Fruit fly (Drosophila melanogaster): ENCODE results near the gene Mybbp1A.
A peak's percentile ranks its signal among the peaks of the same experiment; 100 is the strongest.

The Mybbp1A gene

DNA sequence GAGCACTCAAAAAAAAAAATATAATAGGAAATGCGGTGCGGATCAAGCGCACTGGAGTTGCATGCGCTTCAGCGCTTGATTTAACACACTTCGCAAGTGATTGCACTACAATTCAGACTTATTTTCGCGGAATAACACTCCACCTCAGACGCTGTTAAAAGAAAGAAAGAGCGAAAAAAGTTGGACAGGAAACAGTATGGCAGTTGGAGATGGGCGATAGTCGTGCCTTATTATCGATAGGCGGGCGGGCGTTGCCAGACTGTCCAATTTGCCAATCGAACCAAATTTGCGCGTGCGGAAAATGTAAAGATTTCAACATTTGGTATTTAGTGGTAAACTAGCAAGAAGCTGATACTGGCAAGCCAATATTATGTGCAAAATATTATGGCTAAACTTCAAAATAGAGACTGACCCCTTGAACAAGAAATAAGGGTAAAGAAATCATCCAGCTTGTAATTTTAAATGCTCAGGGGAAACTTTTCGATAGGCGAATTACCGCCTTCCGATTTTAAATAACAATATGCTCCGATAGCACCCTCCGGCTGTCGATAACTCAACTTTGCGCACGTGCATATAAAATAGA is at the start of gene Mybbp1A, which contains the start of gene RpL36:
Gene Mybbp1A, plus strand, starts transcription at position 535 of the 583 bp plus-strand sequence.
Gene RpL36, minus strand, starts transcription at position 245 of the 583 bp plus-strand sequence.
- TF ChIP-seq CG34367 (tag; optimal IDR thresholded peaks at IDR 0.05) (peak; percentile 50), D1 (tag; optimal IDR thresholded peaks at IDR 0.05) (no peak), CG9948 (tag; optimal IDR thresholded peaks at IDR 0.05) (no peak), rn (GFP tag; IDR thresholded peaks at IDR 0.05) (peak; percentile 13; the same call in 1 of the 2 replicates), CG10348 (GFP tag; IDR thresholded peaks at IDR 0.05) (no peak), CG17806 (tag; optimal IDR thresholded peaks at IDR 0.05) (no peak), fd96Ca (GFP tag; IDR thresholded peaks at IDR 0.05) (0 out of 3 replicates have a peak, but pooled peaks have one; percentile 7), CG4496 (GFP tag; IDR thresholded peaks at IDR 0.05) (peak; percentile 44; the same call in 1 of the 3 replicates), CG15710 (tag; optimal IDR thresholded peaks at IDR 0.05) (peak; percentile 44), CG12605 (GFP tag; IDR thresholded peaks at IDR 0.05) (peak; percentile 40), CG8301 (tag; optimal IDR thresholded peaks at IDR 0.05) (no peak), Ets98B (GFP tag; IDR thresholded peaks at IDR 0.05) (peak; percentile 51; the same call in 1 of the 2 replicates), EcR (GFP tag; optimal IDR thresholded peaks at IDR 0.05) (peak; percentile 42), gl (tag; optimal IDR thresholded peaks at IDR 0.05) (peak; percentile 38), Pif1B (GFP tag; optimal IDR thresholded peaks at IDR 0.05) (no peak), CG8159 (tag; optimal IDR thresholded peaks at IDR 0.05) (peak; percentile 61), Pif1A (GFP tag; optimal IDR thresholded peaks at IDR 0.05) (no peak), Snoo (tag; optimal IDR thresholded peaks at IDR 0.05) (peak; percentile 74), CG32121 (GFP tag; IDR thresholded peaks at IDR 0.05) (0 out of 2 replicates have a peak, but pooled peaks have one; percentile 18), CG14655 (GFP tag; optimal IDR thresholded peaks at IDR 0.05) (no peak)

DNA sequence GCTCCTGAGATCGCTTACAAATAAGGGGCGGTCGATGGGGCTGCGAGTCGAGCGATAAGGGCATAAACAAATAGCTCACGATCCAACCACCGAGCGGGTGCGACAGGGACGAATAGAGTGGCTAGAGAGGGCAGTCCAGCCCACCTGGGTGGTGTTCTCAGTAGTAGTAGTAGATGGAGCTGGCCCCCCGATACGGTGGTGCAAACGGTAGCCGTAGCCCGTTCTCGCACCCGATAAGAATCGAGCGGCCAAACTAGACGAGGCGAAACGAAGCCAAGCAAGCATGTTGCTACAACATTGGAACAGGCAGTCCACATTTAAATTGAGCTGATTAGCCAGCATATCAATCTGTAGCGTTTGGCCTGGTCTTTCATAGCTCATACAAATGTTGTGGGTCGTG is 48.9 kb upstream of the Mybbp1A start:
- no peak for TF ChIP-seq CG14655 (GFP tag; optimal IDR thresholded peaks at IDR 0.05)
- TF ChIP-seq Ets98B (GFP tag; IDR thresholded peaks at IDR 0.05): no peak
- TF ChIP-seq CG8159 (tag; optimal IDR thresholded peaks at IDR 0.05): no peak
- TF ChIP-seq EcR (GFP tag; optimal IDR thresholded peaks at IDR 0.05): no peak

DNA sequence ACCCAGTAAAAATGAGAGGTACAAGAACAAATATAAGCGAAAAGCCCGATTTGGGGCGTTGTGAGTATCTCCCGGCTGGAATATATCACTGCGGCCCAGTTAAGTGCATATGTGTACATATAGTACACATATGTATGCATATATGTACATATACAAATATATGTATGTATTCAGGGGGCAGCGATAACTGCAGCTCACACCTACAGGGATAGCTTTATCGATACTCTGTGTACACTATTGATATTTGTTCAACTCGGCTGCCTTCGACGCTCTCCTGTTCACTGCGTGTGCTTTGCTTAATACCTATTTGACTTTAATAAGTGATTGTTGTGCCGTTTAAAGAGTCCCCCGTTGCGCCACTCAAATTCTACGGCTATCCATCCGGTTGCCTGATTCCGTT is 47.7 kb upstream of the Mybbp1A start, which contains the start of gene vnd:
Gene vnd, plus strand, starts transcription at position 297 of the 400 bp plus-strand sequence.
- TF ChIP-seq CG14655 (GFP tag; optimal IDR thresholded peaks at IDR 0.05) (peak; percentile 24), CG17806 (tag; optimal IDR thresholded peaks at IDR 0.05) (no peak), rn (GFP tag; IDR thresholded peaks at IDR 0.05) (no peak), Pif1B (GFP tag; optimal IDR thresholded peaks at IDR 0.05) (peak; percentile 6), Pif1A (GFP tag; optimal IDR thresholded peaks at IDR 0.05) (peak; percentile 6), CG13204 (GFP tag; optimal IDR thresholded peaks at IDR 0.05) (no peak), fd96Ca (GFP tag; IDR thresholded peaks at IDR 0.05) (no peak), CG9948 (tag; optimal IDR thresholded peaks at IDR 0.05) (no peak), Ets98B (GFP tag; IDR thresholded peaks at IDR 0.05) (no peak), CG4496 (GFP tag; IDR thresholded peaks at IDR 0.05) (no peak), EcR (GFP tag; optimal IDR thresholded peaks at IDR 0.05) (no peak), CG12605 (GFP tag; IDR thresholded peaks at IDR 0.05) (no peak), CG8301 (tag; optimal IDR thresholded peaks at IDR 0.05) (no peak), CG15710 (tag; optimal IDR thresholded peaks at IDR 0.05) (no peak), CG8159 (tag; optimal IDR thresholded peaks at IDR 0.05) (no peak), Snoo (tag; optimal IDR thresholded peaks at IDR 0.05) (no peak), CG10348 (GFP tag; IDR thresholded peaks at IDR 0.05) (no peak), CG34367 (tag; optimal IDR thresholded peaks at IDR 0.05) (peak; percentile 4), gl (tag; optimal IDR thresholded peaks at IDR 0.05) (no peak), CG32121 (GFP tag; IDR thresholded peaks at IDR 0.05) (no peak), D1 (tag; optimal IDR thresholded peaks at IDR 0.05) (no peak)

DNA sequence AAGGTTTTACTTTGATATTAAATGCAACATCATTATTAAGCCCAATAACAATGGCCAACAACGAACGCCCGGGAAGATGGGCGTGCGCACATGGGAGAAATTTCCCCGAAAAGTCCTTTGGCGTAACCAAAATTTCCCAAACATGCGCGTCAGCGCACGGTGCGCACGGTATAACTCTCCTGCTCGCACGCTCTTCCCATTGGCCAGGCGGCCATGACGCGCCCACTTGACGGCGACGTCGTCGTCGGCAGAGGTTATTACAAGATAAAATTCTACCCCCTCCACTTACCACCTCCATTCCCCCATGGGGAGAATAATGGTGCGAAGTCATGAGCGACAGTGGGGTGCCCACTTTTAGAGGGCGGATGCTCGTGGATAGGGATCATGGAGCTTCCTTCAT is 40.6 kb upstream of the Mybbp1A start:
- no peak for TF ChIP-seq CG12605 (GFP tag; IDR thresholded peaks at IDR 0.05)
- TF ChIP-seq CG15710 (tag; optimal IDR thresholded peaks at IDR 0.05): no peak
- TF ChIP-seq Pif1A (GFP tag; optimal IDR thresholded peaks at IDR 0.05): no peak
- no peak for TF ChIP-seq CG13204 (GFP tag; optimal IDR thresholded peaks at IDR 0.05)
- TF ChIP-seq CG17806 (tag; optimal IDR thresholded peaks at IDR 0.05): no peak
- TF ChIP-seq CG4496 (GFP tag; IDR thresholded peaks at IDR 0.05): no peak
- no peak for TF ChIP-seq CG34367 (tag; optimal IDR thresholded peaks at IDR 0.05)
- TF ChIP-seq CG14655 (GFP tag; optimal IDR thresholded peaks at IDR 0.05): no peak
- no peak for TF ChIP-seq gl (tag; optimal IDR thresholded peaks at IDR 0.05)
- TF ChIP-seq Ets98B (GFP tag; IDR thresholded peaks at IDR 0.05): no peak
- no peak for TF ChIP-seq rn (GFP tag; IDR thresholded peaks at IDR 0.05)

DNA sequence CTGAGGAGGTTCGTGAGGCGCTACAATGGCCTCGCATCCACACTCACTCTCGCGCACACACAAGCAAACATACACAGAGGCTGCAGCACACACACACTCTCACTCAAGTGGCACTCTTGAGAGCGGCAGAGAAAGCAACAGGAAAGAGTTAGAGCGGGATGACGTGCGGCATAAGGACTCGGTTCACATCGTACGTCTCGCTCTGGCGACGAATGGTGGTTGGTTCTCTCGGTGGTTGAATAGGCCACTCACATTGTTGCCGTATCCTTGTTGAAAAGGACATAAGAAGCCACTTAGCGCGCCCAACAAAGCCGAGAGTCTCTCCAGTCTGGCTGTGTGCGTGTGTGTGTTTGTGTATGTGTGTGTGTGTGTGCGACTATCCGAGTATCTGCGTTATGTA is 39.1 kb upstream of the Mybbp1A start:
- TF ChIP-seq EcR (GFP tag; optimal IDR thresholded peaks at IDR 0.05) (no peak), Ets98B (GFP tag; IDR thresholded peaks at IDR 0.05) (no peak), CG8159 (tag; optimal IDR thresholded peaks at IDR 0.05) (no peak), rn (GFP tag; IDR thresholded peaks at IDR 0.05) (no peak), CG15710 (tag; optimal IDR thresholded peaks at IDR 0.05) (no peak), D1 (tag; optimal IDR thresholded peaks at IDR 0.05) (no peak), CG13204 (GFP tag; optimal IDR thresholded peaks at IDR 0.05) (no peak), CG17806 (tag; optimal IDR thresholded peaks at IDR 0.05) (no peak), Snoo (tag; optimal IDR thresholded peaks at IDR 0.05) (no peak), CG4496 (GFP tag; IDR thresholded peaks at IDR 0.05) (no peak), CG8301 (tag; optimal IDR thresholded peaks at IDR 0.05) (no peak), CG34367 (tag; optimal IDR thresholded peaks at IDR 0.05) (no peak), CG10348 (GFP tag; IDR thresholded peaks at IDR 0.05) (no peak), gl (tag; optimal IDR thresholded peaks at IDR 0.05) (no peak), CG32121 (GFP tag; IDR thresholded peaks at IDR 0.05) (no peak), CG12605 (GFP tag; IDR thresholded peaks at IDR 0.05) (no peak), Pif1B (GFP tag; optimal IDR thresholded peaks at IDR 0.05) (no peak), Pif1A (GFP tag; optimal IDR thresholded peaks at IDR 0.05) (no peak), fd96Ca (GFP tag; IDR thresholded peaks at IDR 0.05) (no peak), CG9948 (tag; optimal IDR thresholded peaks at IDR 0.05) (no peak)

Data from whole organism, pupa.